Fruit fly (Drosophila melanogaster) Kc167 (cell line): ENCODE results near the gene tal-1A.

Experiments
- Myc ChIP-seq: fragments of >200 bp; optimal IDR thresholded peaks from 2 replicates; lab custom pipeline; 2017; ENCODE audit warnings: missing external identifiers
- Sin3A ChIP-seq: fragments of >200 bp; optimal IDR thresholded peaks from 2 replicates; lab custom pipeline; 2018; ENCODE audit warnings: missing external identifiers
- psq ChIP-seq: fragments of >200 bp; optimal IDR thresholded peaks from 2 replicates; lab custom pipeline; 2017; ENCODE audit warnings: missing external identifiers

DNA sequence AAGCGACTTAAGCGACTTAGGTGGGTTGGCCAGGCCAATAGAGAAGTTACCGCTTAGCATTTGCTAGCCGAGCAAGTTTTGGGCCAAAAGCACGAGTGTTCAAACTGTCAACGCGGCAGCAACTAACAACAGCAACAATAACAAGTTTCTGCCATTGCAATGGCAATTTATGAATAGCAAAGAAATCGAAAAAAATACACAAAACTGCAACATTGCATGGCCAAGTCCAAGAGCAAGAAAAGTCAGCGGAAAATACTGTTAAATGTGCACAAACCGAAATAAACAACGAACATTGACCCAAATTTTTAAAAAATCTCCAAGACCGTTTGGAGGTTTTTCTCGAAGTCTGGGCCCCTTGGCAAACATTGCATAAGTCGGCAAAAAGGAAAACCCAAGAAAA, 2.6 kb upstream of the tal-1A start:
- TF ChIP-seq Sin3A (lab: Kevin White, UChicago) (no peak), psq (no peak), Myc (no peak)
